Worm (Caenorhabditis elegans) whole organism, young adult: ENCODE measurements around the gene gst-44.

Experiments used
- B0019.2 ChIP-seq: fragments of 200-800 bp; sonication (Bioruptor generic); conservative IDR thresholded peaks from 2 replicates; pipeline ENCODE4 v1.3.6; 2022; ENCODE audit warnings: missing genetic modification reagents, missing genetic modification characterization, missing compliant biosample characterization
- B0261.1 ChIP-seq: sonication (generic microtip); optimal IDR thresholded peaks from 2 replicates; lab custom pipeline; 2016; ENCODE audit warnings: mild to moderate bottlenecking, missing genetic modification characterization, moderate library complexity, missing compliant biosample characterization
- C06A6.2 ChIP-seq: fragments of 200-800 bp; sonication (Bioruptor generic); conservative IDR thresholded peaks from 2 replicates; pipeline ENCODE4 v1.3.6; 2022; ENCODE audit warnings: missing genetic modification characterization, missing compliant biosample characterization
- F23B12.7 ChIP-seq: sonication (generic microtip); optimal IDR thresholded peaks from 2 replicates; lab custom pipeline; 2017; ENCODE audit warnings: missing genetic modification characterization, mild to moderate bottlenecking, missing compliant biosample characterization, antibody characterized with exemption, moderate library complexity; ENCODE audit not compliant: insufficient read depth
- F33H1.4 ChIP-seq: fragments of 200-800 bp; sonication (Bioruptor generic); IDR thresholded peaks from 2 replicates; pipeline ENCODE4 v1.3.6; 2022; ENCODE audit warnings: missing genetic modification reagents, missing genetic modification characterization, missing compliant biosample characterization
- K11D2.4 ChIP-seq: fragments of 200-800 bp; sonication (Bioruptor generic); IDR thresholded peaks from 2 replicates; pipeline ENCODE4 v1.3.6; 2022; ENCODE audit warnings: missing genetic modification reagents, missing genetic modification characterization, missing compliant biosample characterization
- T07F8.4 ChIP-seq: sonication (generic microtip); optimal IDR thresholded peaks from 2 replicates; lab custom pipeline; 2016; ENCODE audit warnings: mild to moderate bottlenecking, missing genetic modification characterization, moderate library complexity, missing compliant biosample characterization
- T26A5.8 ChIP-seq: sonication (generic microtip); optimal IDR thresholded peaks from 2 replicates; lab custom pipeline; 2016; ENCODE audit warnings: missing genetic modification characterization, missing compliant biosample characterization
- Y56A3A.18 ChIP-seq: fragments of 200-800 bp; sonication (Bioruptor generic); IDR thresholded peaks from 2 replicates; pipeline ENCODE4 v1.3.6; 2022; ENCODE audit warnings: missing genetic modification reagents, missing genetic modification characterization, missing compliant biosample characterization
- Y67H2A.10 ChIP-seq: fragments of 200-800 bp; sonication (Bioruptor generic); conservative IDR thresholded peaks from 2 replicates; pipeline ENCODE4 v1.3.6; 2022; ENCODE audit warnings: missing genetic modification reagents, missing genetic modification characterization, missing compliant biosample characterization
- Y79H2A.3 ChIP-seq: fragments of 200-800 bp; sonication (Bioruptor generic); conservative IDR thresholded peaks from 2 replicates; pipeline ENCODE4 v1.3.6; 2022; ENCODE audit warnings: missing genetic modification reagents, missing genetic modification characterization, missing compliant biosample characterization
- aptf-2 ChIP-seq: fragments of 200-800 bp; sonication (Bioruptor generic); conservative IDR thresholded peaks from 2 replicates; pipeline ENCODE4 v1.3.6; 2022; ENCODE audit warnings: missing genetic modification reagents, missing genetic modification characterization, missing compliant biosample characterization
- atf-7 ChIP-seq: sonication (generic microtip); optimal IDR thresholded peaks from 2 replicates; lab custom pipeline; 2017; ENCODE audit warnings: mild to moderate bottlenecking, missing genetic modification characterization, missing compliant biosample characterization
- attf-5 ChIP-seq: fragments of 200-800 bp; sonication (Bioruptor generic); optimal IDR thresholded peaks from 2 replicates; lab custom pipeline; 2018; ENCODE audit warnings: mild to moderate bottlenecking, missing genetic modification characterization, missing compliant biosample characterization
- cebp-2 ChIP-seq: fragments of 200-800 bp; sonication (Bioruptor generic); IDR thresholded peaks from 2 replicates; pipeline ENCODE4 v1.3.6; 2022; ENCODE audit warnings: missing genetic modification characterization, missing compliant biosample characterization
- ceh-100 ChIP-seq: fragments of 200-800 bp; sonication (Bioruptor generic); IDR thresholded peaks from 2 replicates; pipeline ENCODE4 v1.3.6; 2022; ENCODE audit warnings: missing genetic modification reagents, missing genetic modification characterization, missing compliant biosample characterization
- ceh-40 ChIP-seq: fragments of 200-800 bp; sonication (Bioruptor generic); IDR thresholded peaks from 2 replicates; pipeline ENCODE4 v1.3.6; 2022; ENCODE audit warnings: missing genetic modification characterization, missing compliant biosample characterization
- ceh-58 ChIP-seq: fragments of 200-800 bp; sonication (Bioruptor generic); IDR thresholded peaks from 2 replicates; pipeline ENCODE4 v1.3.6; 2022; ENCODE audit warnings: missing genetic modification characterization, missing compliant biosample characterization
- ceh-79 ChIP-seq: sonication (generic microtip); optimal IDR thresholded peaks from 2 replicates; lab custom pipeline; 2017; ENCODE audit warnings: mild to moderate bottlenecking, missing genetic modification characterization, missing compliant biosample characterization
- chd-7 ChIP-seq: sonication (generic microtip); optimal IDR thresholded peaks from 2 replicates; lab custom pipeline; 2016; ENCODE audit warnings: mild to moderate bottlenecking, missing genetic modification characterization, moderate library complexity, missing compliant biosample characterization
- dpl-1 ChIP-seq: fragments of 150-350 bp; optimal IDR thresholded peaks from 2 replicates; lab custom pipeline; 2014; ENCODE audit warnings: missing biosample characterization, missing genetic modification reagents, missing genetic modification characterization
- egl-44 ChIP-seq: fragments of 200-800 bp; sonication (Bioruptor generic); IDR thresholded peaks from 2 replicates; pipeline ENCODE4 v1.3.6; 2022; ENCODE audit warnings: missing genetic modification reagents, missing genetic modification characterization, missing compliant biosample characterization
- ekl-4 ChIP-seq: fragments of 200-800 bp; sonication (Bioruptor generic); IDR thresholded peaks from 2 replicates; pipeline ENCODE4 v1.3.6; 2022; ENCODE audit warnings: missing genetic modification reagents, missing genetic modification characterization, missing compliant biosample characterization
- hlh-12 ChIP-seq: sonication (generic microtip); optimal IDR thresholded peaks from 2 replicates; lab custom pipeline; 2016; ENCODE audit warnings: missing genetic modification characterization, missing compliant biosample characterization
- hmg-1.2 ChIP-seq: fragments of 200-800 bp; sonication (Bioruptor generic); IDR thresholded peaks from 2 replicates; pipeline ENCODE4 v1.3.6; 2022; ENCODE audit warnings: missing genetic modification reagents, missing genetic modification characterization, missing compliant biosample characterization
- hmg-20 ChIP-seq: fragments of 200-800 bp; sonication (Bioruptor generic); IDR thresholded peaks from 2 replicates; pipeline ENCODE4 v1.3.6; 2022; ENCODE audit warnings: missing genetic modification reagents, missing genetic modification characterization, missing compliant biosample characterization
- hrde-1 ChIP-seq: sonication (generic microtip); optimal IDR thresholded peaks from 2 replicates; lab custom pipeline; 2016; ENCODE audit warnings: missing genetic modification characterization, mild to moderate bottlenecking, missing compliant biosample characterization, moderate library complexity, missing genotype, missing genetic modification reagents, borderline replicate concordance
- lag-1 ChIP-seq: fragments of 200-800 bp; sonication (Bioruptor generic); IDR thresholded peaks from 2 replicates; pipeline ENCODE4 v1.3.6; 2022; ENCODE audit warnings: missing genetic modification reagents, missing genetic modification characterization, missing compliant biosample characterization
- let-607 ChIP-seq, 2 experiments: fragments of 200-800 bp in 1 of 2; sonication (Bioruptor generic) in 1 of 2; sonication (generic microtip) in 1 of 2; optimal IDR thresholded peaks; 2 replicates each; lab custom pipeline; 2016 to 2018; ENCODE audit warnings: mild to moderate bottlenecking in 2 of 2, missing compliant biosample characterization in 2 of 2, missing genetic modification characterization in 2 of 2, moderate library complexity in 2 of 2, missing genotype in 1 of 2
- lin-54 ChIP-seq: fragments of 200-800 bp; sonication (Bioruptor generic); optimal IDR thresholded peaks from 2 replicates; lab custom pipeline; 2018; ENCODE audit warnings: mild to moderate bottlenecking, missing genetic modification characterization, missing compliant biosample characterization
- lsy-27 ChIP-seq: sonication (generic microtip); optimal IDR thresholded peaks from 2 replicates; lab custom pipeline; 2017; ENCODE audit warnings: missing genetic modification characterization, mild to moderate bottlenecking, missing compliant biosample characterization, antibody characterized with exemption, missing genotype, borderline replicate concordance; ENCODE audit not compliant: insufficient read depth
- madf-3 ChIP-seq: fragments of 200-800 bp; sonication (Bioruptor generic); IDR thresholded peaks from 2 replicates; pipeline ENCODE4 v1.3.6; 2022; ENCODE audit warnings: missing genetic modification reagents, missing genetic modification characterization, missing compliant biosample characterization
- madf-8 ChIP-seq: fragments of 200-800 bp; sonication (Bioruptor generic); conservative IDR thresholded peaks from 2 replicates; pipeline ENCODE4 v1.3.6; 2022; ENCODE audit warnings: missing genetic modification reagents, missing genetic modification characterization, missing compliant biosample characterization
- mel-28 ChIP-seq: sonication (generic microtip); optimal IDR thresholded peaks from 2 replicates; lab custom pipeline; 2016; ENCODE audit warnings: borderline replicate concordance, mild to moderate bottlenecking, missing genetic modification characterization, missing compliant biosample characterization
- nfyb-1 ChIP-seq: fragments of 200-800 bp; sonication (Bioruptor generic); IDR thresholded peaks from 2 replicates; pipeline ENCODE4 v1.3.6; 2022; ENCODE audit warnings: missing genetic modification reagents, missing genetic modification characterization, missing compliant biosample characterization
- nhr-120 ChIP-seq: fragments of 200-800 bp; sonication (Bioruptor generic); IDR thresholded peaks from 2 replicates; pipeline ENCODE4 v1.3.6; 2022; ENCODE audit warnings: missing genetic modification characterization, missing compliant biosample characterization
- nhr-90 ChIP-seq: sonication (generic microtip); optimal IDR thresholded peaks from 2 replicates; lab custom pipeline; 2016; ENCODE audit warnings: missing genotype, mild to moderate bottlenecking, missing genetic modification characterization, missing compliant biosample characterization
- pbrm-1 ChIP-seq: fragments of 200-800 bp; sonication (Bioruptor generic); IDR thresholded peaks from 2 replicates; pipeline ENCODE4 v1.3.6; 2022; ENCODE audit warnings: missing genetic modification reagents, missing genetic modification characterization, missing compliant biosample characterization
- pha-4 ChIP-seq: fragments of 150-350 bp; sonication (generic microtip); optimal IDR thresholded peaks from 2 replicates; lab custom pipeline; 2014; ENCODE audit warnings: missing biosample characterization, missing genetic modification reagents, missing genetic modification characterization
- rec-8 ChIP-seq, 2 experiments: sonication (generic microtip); optimal IDR thresholded peaks; 2 replicates each; lab custom pipeline; 2016; ENCODE audit warnings: mild to moderate bottlenecking in 2 of 2, missing genetic modification characterization in 2 of 2, missing genetic modification reagents in 2 of 2, missing genotype in 2 of 2, missing biosample characterization in 1 of 2, missing compliant biosample characterization in 1 of 2, moderate library complexity in 1 of 2
- rpc-1 ChIP-seq, 2 experiments: fragments of 150-350 bp in 1 of 2; sonication (generic microtip) in 1 of 2; optimal IDR thresholded peaks; 2 replicates each; lab custom pipeline; 2014 to 2018; ENCODE audit warnings: missing biosample characterization in 1 of 2, missing genetic modification characterization in 1 of 2, missing genetic modification reagents in 1 of 2, missing genotype in 1 of 2
- sdz-38 ChIP-seq: sonication (generic microtip); optimal IDR thresholded peaks from 2 replicates; lab custom pipeline; 2016; ENCODE audit warnings: missing genotype, missing genetic modification characterization, missing compliant biosample characterization
- snpc-3.4 ChIP-seq: sonication (generic microtip); optimal IDR thresholded peaks from 2 replicates; lab custom pipeline; 2017; ENCODE audit warnings: missing genetic modification characterization, mild to moderate bottlenecking, missing compliant biosample characterization, antibody characterized with exemption, moderate library complexity, missing genotype, missing genetic modification reagents
- somi-1 ChIP-seq: fragments of 200-800 bp; sonication (Bioruptor generic); optimal IDR thresholded peaks from 2 replicates; lab custom pipeline; 2018; ENCODE audit warnings: mild to moderate bottlenecking, missing genetic modification characterization, missing compliant biosample characterization
- tbx-9 ChIP-seq: sonication (generic microtip); optimal IDR thresholded peaks from 2 replicates; lab custom pipeline; 2016; ENCODE audit warnings: borderline replicate concordance, missing genetic modification characterization, inconsistent platforms, missing compliant biosample characterization

The gst-44 gene

DNA sequence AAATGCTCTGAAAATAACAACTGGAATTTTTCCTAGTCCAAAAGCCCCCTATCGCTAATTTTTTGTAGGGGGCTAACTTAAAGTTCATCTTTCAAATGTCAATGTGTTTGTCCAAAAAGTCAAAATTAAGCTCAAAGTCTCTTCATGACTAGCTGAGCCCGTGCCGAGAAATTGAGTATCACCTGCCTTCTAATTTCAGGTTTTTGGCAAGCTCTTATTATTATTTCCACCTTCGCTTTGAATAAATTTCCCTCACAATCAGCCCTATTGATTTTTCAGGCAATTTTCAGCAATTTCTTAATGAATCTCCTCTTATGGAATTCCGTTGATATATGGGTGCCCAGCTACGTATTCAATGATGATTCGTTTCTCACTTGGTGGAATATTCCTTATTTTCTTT is 8.7 kb downstream of the gst-44 start, which contains the start of gene sre-36:
TSS of gene sre-36 (plus strand) at position 301 of the 400 bp plus-strand sequence.
- TF ChIP-seq sdz-38 (tag; lab: Kevin White, UChicago) = no peak
- no peak for TF ChIP-seq Y79H2A.3 (GFP tag; lab: Robert Waterston, UW)
- no peak for TF ChIP-seq nhr-120

DNA sequence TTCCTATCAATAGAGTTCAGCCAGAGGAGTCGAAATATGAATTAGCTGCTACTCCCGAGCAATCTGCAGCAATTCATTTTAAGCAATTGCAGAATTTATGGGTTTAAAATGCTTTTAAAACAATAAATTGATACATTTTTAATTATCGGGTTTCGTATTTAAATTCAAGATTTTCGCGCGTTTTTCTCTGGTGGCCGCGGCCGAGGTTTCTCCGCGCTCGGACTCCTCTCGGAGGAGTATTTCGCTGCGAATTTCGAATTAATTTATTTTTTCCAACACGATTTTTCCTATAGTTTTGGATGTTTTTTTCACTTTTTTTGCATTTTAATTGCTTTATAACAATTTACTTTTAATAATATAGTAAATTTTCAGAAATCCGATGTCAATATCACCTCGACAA is 10.8 kb downstream of the gst-44 start, which contains the start of gene F13A7.14:
TSS of gene F13A7.14 (plus strand) at position 373 of the 400 bp plus-strand sequence.
- TF ChIP-seq nhr-90 (tag; lab: Kevin White, UChicago) = no peak
- TF ChIP-seq attf-5 (GFP tag; lab: Kevin White, UChicago) = no peak
- no peak for TF ChIP-seq Y56A3A.18 (GFP tag; lab: Robert Waterston, UW)
- TF ChIP-seq pbrm-1 (GFP tag; lab: Robert Waterston, UW) = no peak
- peak; percentile 31 for TF ChIP-seq snpc-3.4
- TF ChIP-seq madf-8 = peak; percentile 66
- TF ChIP-seq ekl-4 (GFP tag; lab: Robert Waterston, UW) = no peak
- peak; percentile 47 for TF ChIP-seq chd-7 (tag; lab: Kevin White, UChicago)
- TF ChIP-seq B0261.1 = peak; percentile 15
- no peak for TF ChIP-seq ceh-79 (tag; lab: Kevin White, UChicago)
- no peak for TF ChIP-seq sdz-38 (tag; lab: Kevin White, UChicago)
- TF ChIP-seq T07F8.4 (tag; lab: Kevin White, UChicago) = no peak
- TF ChIP-seq dpl-1 (GFP tag; lab: Kevin White, UChicago) = peak; percentile 84
- no peak for TF ChIP-seq T26A5.8 (tag; lab: Kevin White, UChicago)
- peak in 1 of 2 experiments; percentile 46 for TF ChIP-seq let-607 (tag; optimal IDR thresholded peaks at IDR 0.05; lab: Kevin White, UChicago)
- no peak for TF ChIP-seq hmg-1.2
- TF ChIP-seq lin-54 = peak; percentile 89
- no peak for TF ChIP-seq hlh-12
- TF ChIP-seq atf-7 (tag; lab: Kevin White, UChicago) = no peak
- TF ChIP-seq ceh-40 = no peak
- no peak for TF ChIP-seq lag-1 (GFP tag; lab: Robert Waterston, UW)
- TF ChIP-seq K11D2.4 (GFP tag; lab: Robert Waterston, UW) = 0 out of 2 replicates have a peak, but pooled peaks have one; percentile 37
- no peak for TF ChIP-seq mel-28 (tag; lab: Kevin White, UChicago)
- TF ChIP-seq ceh-100 (GFP tag; lab: Robert Waterston, UW) = 0 out of 2 replicates have a peak, but pooled peaks have one; percentile 38
- peak; percentile 17; the same call in 1 of the 2 replicates for TF ChIP-seq egl-44 (GFP tag; lab: Robert Waterston, UW)
- no peak for TF ChIP-seq cebp-2
- no peak for TF ChIP-seq hrde-1 (tag; lab: Kevin White, UChicago)
- peak; percentile 2 for TF ChIP-seq somi-1
- TF ChIP-seq F23B12.7 (tag; lab: Kevin White, UChicago) = peak; percentile 30
- TF ChIP-seq B0019.2 (GFP tag; lab: Robert Waterston, UW) = no peak
- no peak for TF ChIP-seq pha-4 (tag; lab: Kevin White, UChicago)
- TF ChIP-seq hmg-20 (GFP tag; lab: Robert Waterston, UW) = peak; percentile 62; the same call in 1 of the 2 replicates
- TF ChIP-seq C06A6.2 (GFP tag; lab: Robert Waterston, UW) = no peak; the same call in 1 of the 2 replicates
- TF ChIP-seq rpc-1 (optimal IDR thresholded peaks at IDR 0.05; lab: Kevin White, UChicago) = no peak
- TF ChIP-seq rpc-1 (tag; optimal IDR thresholded peaks at IDR 0.05; lab: Kevin White, UChicago) = no peak
- TF ChIP-seq ceh-58 (GFP tag; lab: Robert Waterston, UW) = no peak
- TF ChIP-seq tbx-9 (tag; lab: Kevin White, UChicago) = no peak
- TF ChIP-seq madf-3 (GFP tag; lab: Robert Waterston, UW) = no peak
- no peak for TF ChIP-seq Y67H2A.10 (GFP tag; lab: Robert Waterston, UW)
- TF ChIP-seq aptf-2 (GFP tag; lab: Robert Waterston, UW) = peak; percentile 72; the same call in 1 of the 2 replicates
- TF ChIP-seq nfyb-1 (GFP tag; lab: Robert Waterston, UW) = no peak
- peak in 1 of 2 experiments; percentile 40 for TF ChIP-seq rec-8 (tag; optimal IDR thresholded peaks at IDR 0.05; lab: Kevin White, UChicago)
- no peak for TF ChIP-seq lsy-27 (tag; lab: Kevin White, UChicago)
- TF ChIP-seq F33H1.4 = peak; percentile 51
